Worm (Caenorhabditis elegans) whole organism, late embryonic: ENCODE measurements around the gene nhr-108.

Source experiments
- F13H6.1 ChIP-seq: sonication (generic microtip); optimal IDR thresholded peaks from 2 replicates; lab custom pipeline; 2016; ENCODE audit warnings: missing genetic modification characterization, missing compliant biosample characterization
- K02D7.2 ChIP-seq: sonication (generic microtip); optimal IDR thresholded peaks from 2 replicates; lab custom pipeline; 2017; ENCODE audit warnings: mild to moderate bottlenecking, missing genetic modification characterization, missing compliant biosample characterization
- Y22D7AL.16 ChIP-seq: sonication (generic microtip); optimal IDR thresholded peaks from 2 replicates; lab custom pipeline; 2016; ENCODE audit warnings: missing genetic modification characterization, missing compliant biosample characterization
- ceh-14 ChIP-seq: sonication (generic microtip); optimal IDR thresholded peaks from 2 replicates; lab custom pipeline; 2016; ENCODE audit warnings: missing genotype, missing genetic modification characterization, missing compliant biosample characterization
- ceh-19 ChIP-seq: fragments of 200-800 bp; sonication (Bioruptor generic); optimal IDR thresholded peaks from 2 replicates; lab custom pipeline; 2018; ENCODE audit warnings: mild to moderate bottlenecking, missing genetic modification characterization, missing compliant biosample characterization
- ceh-2 ChIP-seq: sonication (generic microtip); optimal IDR thresholded peaks from 2 replicates; lab custom pipeline; 2016; ENCODE audit warnings: missing genotype, missing genetic modification characterization, missing compliant biosample characterization
- ceh-24 ChIP-seq: sonication (generic microtip); optimal IDR thresholded peaks from 2 replicates; lab custom pipeline; 2016; ENCODE audit warnings: mild to moderate bottlenecking, missing genetic modification characterization, missing compliant biosample characterization
- ceh-30 ChIP-seq: fragments of 150-350 bp; optimal IDR thresholded peaks from 2 replicates; lab custom pipeline; 2014; ENCODE audit warnings: missing biosample characterization, missing genetic modification characterization
- ceh-31 ChIP-seq: sonication (generic microtip); optimal IDR thresholded peaks from 2 replicates; lab custom pipeline; 2016; ENCODE audit warnings: missing genetic modification characterization, missing compliant biosample characterization
- ceh-45 ChIP-seq: fragments of 200-800 bp; sonication (Bioruptor generic); IDR thresholded peaks from 2 replicates; pipeline ENCODE4 v1.3.6; 2022; ENCODE audit warnings: missing genetic modification reagents, missing genetic modification characterization, missing compliant biosample characterization
- ceh-48 ChIP-seq: sonication (generic microtip); optimal IDR thresholded peaks from 2 replicates; lab custom pipeline; 2016; ENCODE audit warnings: missing genetic modification characterization, inconsistent platforms, missing compliant biosample characterization
- ceh-9 ChIP-seq: sonication (generic microtip); optimal IDR thresholded peaks from 2 replicates; lab custom pipeline; 2016; ENCODE audit warnings: mild to moderate bottlenecking, missing genetic modification characterization, inconsistent platforms, missing compliant biosample characterization
- elt-2 ChIP-seq: sonication (generic microtip); optimal IDR thresholded peaks from 2 replicates; lab custom pipeline; 2016; ENCODE audit warnings: missing genetic modification reagents, missing genetic modification characterization, missing compliant biosample characterization
- ets-4 ChIP-seq: sonication (generic microtip); optimal IDR thresholded peaks from 2 replicates; lab custom pipeline; 2016; ENCODE audit warnings: missing genetic modification characterization, missing compliant biosample characterization
- eyg-1 ChIP-seq: sonication (generic microtip); optimal IDR thresholded peaks from 2 replicates; lab custom pipeline; 2016; ENCODE audit warnings: missing genotype, missing genetic modification characterization, missing compliant biosample characterization
- gmeb-2 ChIP-seq: sonication (generic microtip); optimal IDR thresholded peaks from 2 replicates; lab custom pipeline; 2016; ENCODE audit warnings: missing genetic modification characterization, inconsistent platforms, missing compliant biosample characterization
- hlh-13 ChIP-seq: fragments of 200-800 bp; sonication (Bioruptor generic); optimal IDR thresholded peaks from 2 replicates; lab custom pipeline; 2018; ENCODE audit warnings: mild to moderate bottlenecking, missing genetic modification characterization, missing compliant biosample characterization
- hlh-6 ChIP-seq: sonication (generic microtip); optimal IDR thresholded peaks from 2 replicates; lab custom pipeline; 2016; ENCODE audit warnings: missing genotype, missing genetic modification characterization, missing compliant biosample characterization
- hlh-8 ChIP-seq: sonication (generic microtip); optimal IDR thresholded peaks from 2 replicates; lab custom pipeline; 2016; ENCODE audit warnings: missing genotype, missing genetic modification characterization, missing compliant biosample characterization
- lim-6 ChIP-seq: sonication (generic microtip); optimal IDR thresholded peaks from 2 replicates; lab custom pipeline; 2016; ENCODE audit warnings: missing genetic modification characterization, missing compliant biosample characterization
- mec-3 ChIP-seq: sonication (generic microtip); optimal IDR thresholded peaks from 2 replicates; lab custom pipeline; 2016; ENCODE audit warnings: borderline replicate concordance, missing genetic modification characterization, missing compliant biosample characterization
- nfya-1 ChIP-seq: sonication (generic microtip); optimal IDR thresholded peaks from 2 replicates; lab custom pipeline; 2017; ENCODE audit warnings: missing genetic modification characterization, mild to moderate bottlenecking, missing compliant biosample characterization, antibody characterized with exemption, moderate library complexity
- nhr-232 ChIP-seq: sonication (generic microtip); optimal IDR thresholded peaks from 2 replicates; lab custom pipeline; 2016; ENCODE audit warnings: missing genetic modification characterization, missing compliant biosample characterization
- odd-2 ChIP-seq: sonication (generic microtip); optimal IDR thresholded peaks from 2 replicates; lab custom pipeline; 2017; ENCODE audit warnings: antibody characterized with exemption, mild to moderate bottlenecking, missing genetic modification characterization, missing compliant biosample characterization
- pat-9 ChIP-seq: fragments of 200-800 bp; sonication (Bioruptor generic); optimal IDR thresholded peaks from 2 replicates; lab custom pipeline; 2018; ENCODE audit warnings: mild to moderate bottlenecking, missing genetic modification characterization, moderate library complexity, missing compliant biosample characterization
- pha-2 ChIP-seq: sonication (generic microtip); optimal IDR thresholded peaks from 2 replicates; lab custom pipeline; 2017; ENCODE audit warnings: mild to moderate bottlenecking, missing genetic modification characterization, missing compliant biosample characterization
- pqm-1 ChIP-seq: sonication (generic microtip); optimal IDR thresholded peaks from 2 replicates; lab custom pipeline; 2016; ENCODE audit warnings: missing genetic modification characterization, missing compliant biosample characterization
- ref-2 ChIP-seq: sonication (generic microtip); optimal IDR thresholded peaks from 2 replicates; lab custom pipeline; 2016; ENCODE audit warnings: missing genetic modification characterization, missing compliant biosample characterization
- rnt-1 ChIP-seq: sonication (generic microtip); optimal IDR thresholded peaks from 2 replicates; lab custom pipeline; 2016; ENCODE audit warnings: missing genetic modification characterization, missing compliant biosample characterization
- sox-2 ChIP-seq: fragments of 200-800 bp; sonication (Bioruptor generic); IDR thresholded peaks from 2 replicates; pipeline ENCODE4 v1.3.6; 2022; ENCODE audit warnings: missing genetic modification reagents, missing genetic modification characterization, missing compliant biosample characterization
- tbx-7 ChIP-seq: sonication (generic microtip); optimal IDR thresholded peaks from 2 replicates; lab custom pipeline; 2016; ENCODE audit warnings: missing genotype, missing genetic modification characterization, missing compliant biosample characterization
- ttx-3 ChIP-seq: sonication (generic microtip); optimal IDR thresholded peaks from 2 replicates; lab custom pipeline; 2016; ENCODE audit warnings: missing genetic modification reagents, missing genetic modification characterization, missing compliant biosample characterization
- unc-42 ChIP-seq: sonication (generic microtip); optimal IDR thresholded peaks from 2 replicates; lab custom pipeline; 2016; ENCODE audit warnings: missing genotype, missing genetic modification characterization, missing compliant biosample characterization
- unc-86 ChIP-seq: sonication (generic microtip); optimal IDR thresholded peaks from 2 replicates; lab custom pipeline; 2016; ENCODE audit warnings: missing genetic modification characterization, missing compliant biosample characterization
- zip-5 ChIP-seq: sonication (generic microtip); optimal IDR thresholded peaks from 2 replicates; lab custom pipeline; 2016; ENCODE audit warnings: missing genetic modification characterization, missing compliant biosample characterization
- ztf-16 ChIP-seq: sonication (generic microtip); optimal IDR thresholded peaks from 2 replicates; lab custom pipeline; 2017; ENCODE audit warnings: missing genetic modification characterization, missing compliant biosample characterization

nhr-108 gene

ce11 chrV:15924307-15924706, at the start of gene nhr-108:
Gene nhr-108 (minus strand): TSS chrV:15924472.
- no peak for TF ChIP-seq rnt-1 (tag; lab: Kevin White, UChicago)
- TF ChIP-seq elt-2 (tag; lab: Kevin White, UChicago) = no peak
- no peak for TF ChIP-seq ceh-30 (tag; lab: Kevin White, UChicago)
- no peak for TF ChIP-seq F13H6.1
- TF ChIP-seq, all 69 proteins: peak for 0

DNA sequence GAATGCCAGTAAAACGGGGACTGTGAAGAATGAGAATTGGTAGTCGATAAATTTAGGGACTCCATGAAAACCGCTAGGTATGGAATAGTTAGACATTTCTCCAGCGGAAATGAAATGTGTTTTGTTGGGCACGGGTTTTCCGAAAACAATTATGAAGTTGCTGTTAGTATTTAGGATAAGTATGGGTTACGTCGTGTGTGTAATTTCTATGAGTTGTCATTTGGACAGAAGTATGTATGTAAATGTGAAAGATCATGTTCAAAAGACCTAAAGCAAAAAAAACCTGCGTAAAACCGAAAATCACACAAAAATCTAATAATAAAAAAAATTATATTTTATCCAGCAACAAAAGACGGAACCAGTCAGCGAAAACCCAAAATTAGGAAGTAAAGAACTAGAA, 48.2 kb upstream of the nhr-108 start, which contains the start of gene sru-23:
TSS of gene sru-23 (minus strand) at position 101 of the 400 bp plus-strand sequence.
- TF ChIP-seq nfya-1 (tag; lab: Kevin White, UChicago) = no peak
- TF ChIP-seq ceh-19 (GFP tag; lab: Kevin White, UChicago) = no peak
- no peak for TF ChIP-seq lim-6
- no peak for TF ChIP-seq ceh-30 (tag; lab: Kevin White, UChicago)
- TF ChIP-seq zip-5 (tag; lab: Kevin White, UChicago) = no peak
- TF ChIP-seq ceh-31 = no peak
- no peak for TF ChIP-seq unc-42 (tag; lab: Kevin White, UChicago)
- TF ChIP-seq tbx-7 (tag; lab: Kevin White, UChicago) = no peak
- TF ChIP-seq ref-2 (tag; lab: Kevin White, UChicago) = no peak
- TF ChIP-seq hlh-13 (GFP tag; lab: Kevin White, UChicago) = no peak

ce11 chrV:15970820-15971219, 46.5 kb upstream of the nhr-108 start:
- TF ChIP-seq nhr-232 (tag; lab: Kevin White, UChicago) (no peak), ceh-45 (GFP tag; lab: Robert Waterston, UW) (no peak), gmeb-2 (tag; lab: Kevin White, UChicago) (no peak), pat-9 (tag; lab: Kevin White, UChicago) (no peak), ceh-9 (tag; lab: Kevin White, UChicago) (no peak), zip-5 (tag; lab: Kevin White, UChicago) (no peak), pqm-1 (no peak), unc-86 (tag; lab: Kevin White, UChicago) (no peak), eyg-1 (tag; lab: Kevin White, UChicago) (no peak), ceh-14 (tag; lab: Kevin White, UChicago) (no peak), odd-2 (no peak), unc-42 (tag; lab: Kevin White, UChicago) (no peak), ceh-48 (tag; lab: Kevin White, UChicago) (no peak), lim-6 (no peak), ets-4 (tag; lab: Kevin White, UChicago) (no peak), mec-3 (tag; lab: Kevin White, UChicago) (no peak), ztf-16 (no peak), ceh-2 (no peak), ceh-24 (tag; lab: Kevin White, UChicago) (no peak)
- TF ChIP-seq, all 69 proteins: peak for 0

DNA sequence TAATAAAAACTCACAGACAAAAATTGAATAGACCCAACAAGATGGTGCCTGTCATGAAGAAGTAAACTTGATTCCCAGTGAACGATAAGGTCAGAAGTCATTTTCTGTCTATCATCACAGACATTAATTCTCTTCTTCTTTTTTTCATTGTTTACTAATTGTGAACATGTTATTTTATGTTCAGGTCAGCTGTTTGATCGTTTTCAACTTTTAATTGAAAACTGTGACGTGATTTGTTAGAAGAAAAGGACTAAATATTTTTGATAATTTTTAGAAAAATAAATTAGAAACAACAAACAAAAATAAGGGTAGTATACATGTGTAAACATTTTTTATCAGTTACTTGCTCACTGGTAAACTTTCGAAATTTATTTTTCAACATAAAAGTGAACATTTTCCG, 45.4 kb upstream of the nhr-108 start, which contains the start of gene F36G9.7:
TSS of gene F36G9.7 (minus strand) at position 101 of the 400 bp plus-strand sequence.
- no peak for TF ChIP-seq K02D7.2 (tag; lab: Kevin White, UChicago)
- TF ChIP-seq sox-2 (GFP tag; lab: Robert Waterston, UW) = no peak
- TF ChIP-seq lim-6 = no peak
- no peak for TF ChIP-seq Y22D7AL.16 (tag; lab: Kevin White, UChicago)
- no peak for TF ChIP-seq ets-4 (tag; lab: Kevin White, UChicago)
- no peak for TF ChIP-seq pha-2 (tag; lab: Kevin White, UChicago)
- no peak for TF ChIP-seq ttx-3 (tag; lab: Kevin White, UChicago)
- no peak for TF ChIP-seq hlh-8 (tag; lab: Kevin White, UChicago)
- TF ChIP-seq hlh-6 = no peak
